Fruit fly (Drosophila melanogaster) whole organism, pupa: ENCODE results near the gene CG34417.

Experiments
- CG10348 ChIP-seq: fragments of 200-800 bp; sonication (Bioruptor generic); IDR thresholded peaks from 2 replicates; pipeline ENCODE4 v1.3.6; 2022; ENCODE audit warnings: missing biosample characterization, missing genetic modification characterization
- CG12605 ChIP-seq: fragments of 200-800 bp; sonication (Bioruptor generic); IDR thresholded peaks from 2 replicates; pipeline ENCODE4 v1.3.6; 2022; ENCODE audit warnings: missing biosample characterization, missing genetic modification characterization
- CG13204 ChIP-seq: fragments of 200-800 bp; sonication (Bioruptor generic); optimal IDR thresholded peaks from 2 replicates; lab custom pipeline; 2018; ENCODE audit warnings: missing biosample characterization, mild to moderate bottlenecking, missing genetic modification characterization, moderate library complexity
- CG14655 ChIP-seq: fragments of 200-800 bp; sonication (Bioruptor generic); optimal IDR thresholded peaks from 3 replicates; lab custom pipeline; 2017; ENCODE audit warnings: mild to moderate bottlenecking, missing biosample characterization, missing genetic modification reagents, missing genetic modification characterization
- CG15710 ChIP-seq: fragments of 200-800 bp; sonication (Bioruptor generic); optimal IDR thresholded peaks from 2 replicates; lab custom pipeline; 2018; ENCODE audit warnings: missing biosample characterization, mild to moderate bottlenecking, missing genetic modification characterization, moderate library complexity
- CG17806 ChIP-seq: fragments of 200-800 bp; sonication (Bioruptor generic); optimal IDR thresholded peaks from 2 replicates; lab custom pipeline; 2018; ENCODE audit warnings: missing biosample characterization, mild to moderate bottlenecking, missing genetic modification characterization, moderate library complexity
- CG32121 ChIP-seq: fragments of 200-800 bp; sonication (Bioruptor generic); IDR thresholded peaks from 2 replicates; pipeline ENCODE4 v1.3.6; 2022; ENCODE audit warnings: missing biosample characterization, missing genetic modification characterization
- CG34367 ChIP-seq: fragments of 200-800 bp; sonication (Bioruptor generic); optimal IDR thresholded peaks from 2 replicates; lab custom pipeline; 2018; ENCODE audit warnings: missing biosample characterization, mild to moderate bottlenecking, missing genetic modification characterization
- CG4496 ChIP-seq: fragments of 200-800 bp; sonication (Bioruptor generic); IDR thresholded peaks from 3 replicates; pipeline ENCODE4 v1.3.6; 2022; ENCODE audit warnings: missing biosample characterization, missing genetic modification characterization
- CG8159 ChIP-seq: fragments of 200-800 bp; sonication (Bioruptor generic); optimal IDR thresholded peaks from 3 replicates; lab custom pipeline; 2018; ENCODE audit warnings: missing biosample characterization, mild to moderate bottlenecking, missing genetic modification characterization, moderate library complexity
- CG8301 ChIP-seq: fragments of 200-800 bp; sonication (Bioruptor generic); optimal IDR thresholded peaks from 2 replicates; lab custom pipeline; 2018; ENCODE audit warnings: missing biosample characterization, mild to moderate bottlenecking, missing genetic modification characterization
- CG9948 ChIP-seq: fragments of 200-800 bp; sonication (Bioruptor generic); optimal IDR thresholded peaks from 2 replicates; lab custom pipeline; 2018; ENCODE audit warnings: missing biosample characterization, mild to moderate bottlenecking, missing genetic modification characterization, moderate library complexity
- D1 ChIP-seq: fragments of 200-800 bp; sonication (Bioruptor generic); optimal IDR thresholded peaks from 2 replicates; lab custom pipeline; 2018; ENCODE audit warnings: missing biosample characterization, mild to moderate bottlenecking, missing genetic modification characterization, moderate library complexity
- EcR ChIP-seq: fragments of 200-800 bp; sonication (Bioruptor generic); optimal IDR thresholded peaks from 3 replicates; lab custom pipeline; 2019; ENCODE audit warnings: missing biosample characterization, missing genetic modification characterization, mild to moderate bottlenecking, moderate library complexity, missing genetic modification reagents
- Ets98B ChIP-seq: fragments of 200-800 bp; sonication (Bioruptor generic); IDR thresholded peaks from 2 replicates; pipeline ENCODE4 v1.3.6; 2022; ENCODE audit warnings: missing biosample characterization, missing genetic modification characterization
- Pif1A ChIP-seq: fragments of 200-800 bp; sonication (Bioruptor generic); optimal IDR thresholded peaks from 3 replicates; lab custom pipeline; 2016; ENCODE audit warnings: missing biosample characterization, missing genetic modification characterization
- Pif1B ChIP-seq: fragments of 200-800 bp; sonication (Bioruptor generic); optimal IDR thresholded peaks from 3 replicates; lab custom pipeline; 2016; ENCODE audit warnings: missing biosample characterization, missing genetic modification characterization
- Snoo ChIP-seq: fragments of 200-800 bp; sonication (Bioruptor generic); optimal IDR thresholded peaks from 3 replicates; lab custom pipeline; 2017; ENCODE audit warnings: missing biosample characterization, mild to moderate bottlenecking, missing genetic modification characterization, inconsistent platforms
- fd96Ca ChIP-seq: fragments of 200-800 bp; sonication (Bioruptor generic); IDR thresholded peaks from 3 replicates; pipeline ENCODE4 v1.3.6; 2022; ENCODE audit warnings: missing biosample characterization, missing genetic modification characterization
- gl ChIP-seq: fragments of 200-800 bp; sonication (Bioruptor generic); optimal IDR thresholded peaks from 2 replicates; lab custom pipeline; 2018; ENCODE audit warnings: missing biosample characterization, mild to moderate bottlenecking, missing genetic modification characterization
- rn ChIP-seq: fragments of 200-800 bp; sonication (Bioruptor generic); IDR thresholded peaks from 2 replicates; pipeline ENCODE4 v1.3.6; 2022; ENCODE audit warnings: missing biosample characterization, missing genetic modification characterization

The CG34417 gene

dm6 chrX:6545862-6546270, 5.3 kb downstream of the CG34417 start:
- TF ChIP-seq Snoo (tag; lab: Kevin White, UChicago), result no peak
- TF ChIP-seq CG9948, result no peak
- no peak for TF ChIP-seq CG32121
- TF ChIP-seq Ets98B, result 0 out of 2 replicates have a peak, but pooled peaks have one; percentile 36
- peak; percentile 23; the same call in 1 of the 2 replicates for TF ChIP-seq CG12605 (GFP tag; lab: Robert Waterston, UW)
- TF ChIP-seq CG13204 (GFP tag; lab: Kevin White, UChicago), result peak; percentile 18

- no peak for TF ChIP-seq D1
- no peak for TF ChIP-seq CG32121
- TF ChIP-seq Pif1A, result no peak
- no peak for TF ChIP-seq CG4496 (GFP tag; lab: Robert Waterston, UW)
- TF ChIP-seq fd96Ca (GFP tag; lab: Robert Waterston, UW), result no peak
- TF ChIP-seq CG13204 (GFP tag; lab: Kevin White, UChicago), result no peak
- TF ChIP-seq Ets98B, result no peak
- TF ChIP-seq EcR (GFP tag; lab: Kevin White, UChicago), result no peak
- TF ChIP-seq, all 21 proteins: peak for 0
These were observed 6.4 kb downstream of the CG34417 start for dm6 chrX:6546970-6547369.

dm6 chrX:6549428-6550117, 9.0 kb downstream of the CG34417 start:
- TF ChIP-seq Ets98B (peak; percentile 97), Pif1A (peak; percentile 96), CG10348 (peak; percentile 90), CG9948 (peak; percentile 94), Snoo (tag; lab: Kevin White, UChicago) (peak; percentile 94), fd96Ca (GFP tag; lab: Robert Waterston, UW) (peak; percentile 99), CG4496 (GFP tag; lab: Robert Waterston, UW) (peak; percentile 99), gl (tag; lab: Kevin White, UChicago) (peak; percentile 94), D1 (peak; percentile 84), CG13204 (GFP tag; lab: Kevin White, UChicago) (peak; percentile 84), CG17806 (tag; lab: Kevin White, UChicago) (peak; percentile 96), CG32121 (peak; percentile 97), EcR (GFP tag; lab: Kevin White, UChicago) (peak; percentile 47), CG34367 (tag; lab: Kevin White, UChicago) (peak; percentile 94), CG8159 (tag; lab: Kevin White, UChicago) (peak; percentile 93), CG12605 (GFP tag; lab: Robert Waterston, UW) (peak; percentile 97), Pif1B (GFP tag; lab: Kevin White, UChicago) (peak; percentile 97), CG14655 (GFP tag; lab: Kevin White, UChicago) (peak; percentile 98), CG8301 (tag; lab: Kevin White, UChicago) (peak; percentile 98), CG15710 (tag; lab: Kevin White, UChicago) (peak; percentile 94), rn (GFP tag; lab: Robert Waterston, UW) (peak; percentile 93)

dm6 chrX:6550118-6550502, 9.5 kb downstream of the CG34417 start:
- no peak for TF ChIP-seq CG8159 (tag; lab: Kevin White, UChicago)
- TF ChIP-seq CG14655 (GFP tag; lab: Kevin White, UChicago), result no peak
- no peak for TF ChIP-seq D1
- no peak for TF ChIP-seq EcR (GFP tag; lab: Kevin White, UChicago)
- TF ChIP-seq CG8301 (tag; lab: Kevin White, UChicago), result no peak
- TF ChIP-seq CG34367 (tag; lab: Kevin White, UChicago), result no peak
- TF ChIP-seq CG15710 (tag; lab: Kevin White, UChicago), result no peak
- no peak for TF ChIP-seq Ets98B
- TF ChIP-seq Pif1A, result no peak
- TF ChIP-seq gl (tag; lab: Kevin White, UChicago), result no peak
- no peak for TF ChIP-seq rn (GFP tag; lab: Robert Waterston, UW)
- no peak for TF ChIP-seq Pif1B (GFP tag; lab: Kevin White, UChicago)
- TF ChIP-seq CG32121, result no peak
- no peak for TF ChIP-seq Snoo (tag; lab: Kevin White, UChicago)
- TF ChIP-seq, all 21 proteins: peak for 0

dm6 chrX:6551464-6551863, 10.9 kb downstream of the CG34417 start:
- TF ChIP-seq Snoo (tag; lab: Kevin White, UChicago) (no peak), EcR (GFP tag; lab: Kevin White, UChicago) (peak; percentile 74)

- TF ChIP-seq CG12605 (GFP tag; lab: Robert Waterston, UW) (no peak; the same call in 1 of the 2 replicates), D1 (peak; percentile 11), CG8301 (tag; lab: Kevin White, UChicago) (peak; percentile 96), CG14655 (GFP tag; lab: Kevin White, UChicago) (peak; percentile 97), CG13204 (GFP tag; lab: Kevin White, UChicago) (peak; percentile 17), rn (GFP tag; lab: Robert Waterston, UW) (peak; percentile 53), CG17806 (tag; lab: Kevin White, UChicago) (peak; percentile 75), Ets98B (peak; percentile 83), CG32121 (peak; percentile 87), CG10348 (peak; percentile 68), CG4496 (GFP tag; lab: Robert Waterston, UW) (peak; percentile 90), gl (tag; lab: Kevin White, UChicago) (peak; percentile 48), fd96Ca (GFP tag; lab: Robert Waterston, UW) (peak; percentile 79), CG15710 (tag; lab: Kevin White, UChicago) (peak; percentile 79), CG9948 (peak; percentile 80), CG34367 (tag; lab: Kevin White, UChicago) (peak; percentile 64), Pif1A (peak; percentile 70), Snoo (tag; lab: Kevin White, UChicago) (peak; percentile 80), Pif1B (GFP tag; lab: Kevin White, UChicago) (peak; percentile 83), CG8159 (tag; lab: Kevin White, UChicago) (peak; percentile 78), EcR (GFP tag; lab: Kevin White, UChicago) (no peak)
These were observed 30.8 kb downstream of the CG34417 start for dm6 chrX:6571234-6571915.
